Fruit fly (Drosophila melanogaster) whole organism, embryonic: Measurements from ENCODE around the gene CG14669.

ENCODE experiments used
- Ada2b ChIP-seq: fragments of 200-800 bp; sonication (Bioruptor generic); IDR thresholded peaks from 2 replicates; pipeline ENCODE4 v1.3.6; 2022; ENCODE audit warnings: missing biosample characterization, missing genetic modification characterization
- Atf6 ChIP-seq: fragments of 200-800 bp; sonication (Bioruptor generic); IDR thresholded peaks from 2 replicates; pipeline ENCODE4 v1.3.6; 2022; ENCODE audit warnings: missing biosample characterization, missing genetic modification characterization
- CG10267 ChIP-seq: fragments of 200-800 bp; sonication (Bioruptor generic); optimal IDR thresholded peaks from 2 replicates; lab custom pipeline; 2018; ENCODE audit warnings: missing biosample characterization, mild to moderate bottlenecking, missing genetic modification characterization, moderate library complexity
- CG10462 ChIP-seq: fragments of 200-800 bp; sonication (Bioruptor generic); optimal IDR thresholded peaks from 2 replicates; lab custom pipeline; 2016; ENCODE audit warnings: missing biosample characterization, missing genetic modification characterization
- CG1233 ChIP-seq: fragments of 200-800 bp; sonication (Bioruptor generic); optimal IDR thresholded peaks from 4 replicates; lab custom pipeline; 2018; ENCODE audit warnings: missing biosample characterization, mild to moderate bottlenecking, missing genetic modification characterization
- CG13424 ChIP-seq: fragments of 200-800 bp; sonication (Bioruptor generic); optimal IDR thresholded peaks from 2 replicates; lab custom pipeline; 2019; ENCODE audit warnings: missing biosample characterization, mild to moderate bottlenecking, missing genetic modification characterization, moderate library complexity
- CG15601 ChIP-seq: fragments of 200-800 bp; sonication (Bioruptor generic); optimal IDR thresholded peaks from 3 replicates; lab custom pipeline; 2019; ENCODE audit warnings: missing biosample characterization, mild to moderate bottlenecking, missing genetic modification characterization, moderate library complexity
- CG15696 ChIP-seq: fragments of 200-800 bp; sonication (Bioruptor generic); optimal IDR thresholded peaks from 2 replicates; lab custom pipeline; 2019; ENCODE audit warnings: missing biosample characterization, mild to moderate bottlenecking, missing genetic modification characterization, moderate library complexity
- CG1602 ChIP-seq: fragments of 200-800 bp; sonication (Bioruptor generic); optimal IDR thresholded peaks from 3 replicates; lab custom pipeline; 2016; ENCODE audit warnings: missing biosample characterization, missing genetic modification characterization
- CG17328 ChIP-seq: fragments of 200-800 bp; sonication (Bioruptor generic); IDR thresholded peaks from 2 replicates; pipeline ENCODE4 v1.3.6; 2022; ENCODE audit warnings: missing biosample characterization, missing genetic modification characterization
- CG2712 ChIP-seq: fragments of 200-800 bp; optimal IDR thresholded peaks from 3 replicates; lab custom pipeline; 2019; ENCODE audit warnings: missing biosample characterization, mild to moderate bottlenecking, missing genetic modification characterization, moderate library complexity
- CG2875 ChIP-seq: fragments of 200-800 bp; sonication (Bioruptor generic); optimal IDR thresholded peaks from 2 replicates; lab custom pipeline; 2017; ENCODE audit warnings: missing biosample characterization, mild to moderate bottlenecking, missing genetic modification characterization, missing genetic modification reagents
- CG30431 ChIP-seq: fragments of 200-800 bp; sonication (Bioruptor generic); optimal IDR thresholded peaks from 2 replicates; lab custom pipeline; 2017; ENCODE audit warnings: missing biosample characterization, missing genetic modification characterization
- CG32772 ChIP-seq: fragments of 200-800 bp; sonication (Bioruptor generic); IDR thresholded peaks from 2 replicates; pipeline ENCODE4 v1.3.6; 2022; ENCODE audit warnings: missing biosample characterization, missing genetic modification characterization
- CG3726 ChIP-seq: fragments of 200-800 bp; sonication (Bioruptor generic); IDR thresholded peaks from 3 replicates; pipeline ENCODE4, ENCODE4 v1.3.6; 2022; ENCODE audit warnings: missing biosample characterization, missing genetic modification characterization
- CG5180 ChIP-seq: fragments of 200-800 bp; sonication (Bioruptor generic); optimal IDR thresholded peaks from 3 replicates; lab custom pipeline; 2017; ENCODE audit warnings: missing biosample characterization, missing genetic modification characterization, mild to moderate bottlenecking, moderate library complexity, missing genetic modification reagents
- CG7372 ChIP-seq: fragments of 200-800 bp; sonication (Bioruptor generic); IDR thresholded peaks from 2 replicates; pipeline ENCODE4 v1.3.6; 2022; ENCODE audit warnings: missing biosample characterization, missing genetic modification characterization
- CG7963 ChIP-seq: fragments of 200-800 bp; sonication (Bioruptor generic); IDR thresholded peaks from 3 replicates; pipeline ENCODE4 v1.3.6; 2022; ENCODE audit warnings: missing biosample characterization, missing genetic modification characterization; ENCODE audit not compliant: partially characterized antibody
- Chrac-16 ChIP-seq: fragments of 200-800 bp; sonication (Bioruptor generic); optimal IDR thresholded peaks from 3 replicates; lab custom pipeline; 2016; ENCODE audit warnings: missing biosample characterization, missing genetic modification characterization
- Dip3 ChIP-seq: fragments of 200-800 bp; sonication (Bioruptor generic); optimal IDR thresholded peaks from 3 replicates; lab custom pipeline; 2016; ENCODE audit warnings: missing biosample characterization, missing genetic modification characterization
- Fer3 ChIP-seq: fragments of 200-800 bp; sonication (Bioruptor generic); optimal IDR thresholded peaks from 2 replicates; lab custom pipeline; 2018; ENCODE audit warnings: missing biosample characterization, mild to moderate bottlenecking, missing genetic modification characterization, moderate library complexity
- HLH4C ChIP-seq: fragments of 200-800 bp; sonication (Bioruptor generic); IDR thresholded peaks from 3 replicates; pipeline ENCODE4 v1.3.6; 2022; ENCODE audit warnings: missing biosample characterization, missing genetic modification characterization; ENCODE audit not compliant: partially characterized antibody
- HLH54F ChIP-seq: fragments of 200-800 bp; sonication (Bioruptor generic); optimal IDR thresholded peaks from 3 replicates; lab custom pipeline; 2016; ENCODE audit warnings: missing biosample characterization, missing genetic modification characterization
- HmgD ChIP-seq: fragments of 200-800 bp; sonication (Bioruptor generic); optimal IDR thresholded peaks from 3 replicates; lab custom pipeline; 2016; ENCODE audit warnings: missing biosample characterization, missing genetic modification characterization
- Mes4 ChIP-seq: fragments of 200-800 bp; sonication (Bioruptor generic); optimal IDR thresholded peaks from 2 replicates; lab custom pipeline; 2016; ENCODE audit warnings: missing biosample characterization, missing genetic modification characterization
- NC2α ChIP-seq: fragments of 200-800 bp; sonication (Bioruptor generic); optimal IDR thresholded peaks from 2 replicates; lab custom pipeline; 2016; ENCODE audit warnings: missing biosample characterization, missing genetic modification characterization
- Ptx1 ChIP-seq: fragments of 200-800 bp; sonication (Bioruptor generic); IDR thresholded peaks from 2 replicates; pipeline ENCODE4 v1.3.6; 2022; ENCODE audit warnings: missing biosample characterization, missing genetic modification characterization
- Sry-β ChIP-seq: fragments of 200-800 bp; sonication (Bioruptor generic); optimal IDR thresholded peaks from 2 replicates; lab custom pipeline; 2018; ENCODE audit warnings: missing biosample characterization, mild to moderate bottlenecking, missing genetic modification characterization, moderate library complexity
- Taf1 ChIP-seq: fragments of 200-800 bp; sonication (Bioruptor generic); IDR thresholded peaks from 2 replicates; pipeline ENCODE4 v1.3.6; 2022; ENCODE audit warnings: missing biosample characterization, missing genetic modification characterization
- Xrp1 ChIP-seq: fragments of 200-800 bp; sonication (Bioruptor generic); IDR thresholded peaks from 2 replicates; pipeline ENCODE4 v1.3.6; 2022; ENCODE audit warnings: missing biosample characterization, missing genetic modification characterization
- ci ChIP-seq: fragments of 200-800 bp; sonication (Bioruptor generic); IDR thresholded peaks from 3 replicates; pipeline ENCODE4 v1.3.6; 2022; ENCODE audit warnings: missing biosample characterization, missing genetic modification characterization
- dati ChIP-seq: fragments of 200-800 bp; sonication (Bioruptor generic); IDR thresholded peaks from 2 replicates; pipeline ENCODE4 v1.3.6; 2022; ENCODE audit warnings: missing biosample characterization, missing genetic modification characterization
- dmrt99B ChIP-seq: fragments of 200-800 bp; sonication (Bioruptor generic); optimal IDR thresholded peaks from 2 replicates; lab custom pipeline; 2018; ENCODE audit warnings: missing biosample characterization, mild to moderate bottlenecking, missing genetic modification characterization, moderate library complexity
- dpn ChIP-seq, 2 experiments: fragments of 200-800 bp; sonication (Bioruptor generic); optimal IDR thresholded peaks; 3 replicates each; lab custom pipeline; 2016; ENCODE audit warnings: missing biosample characterization in 2 of 2, missing genetic modification characterization in 2 of 2
- ewg ChIP-seq: fragments of 200-800 bp; sonication (Bioruptor generic); optimal IDR thresholded peaks from 3 replicates; lab custom pipeline; 2017; ENCODE audit warnings: mild to moderate bottlenecking, missing biosample characterization, missing genetic modification reagents, missing genetic modification characterization
- gem ChIP-seq: fragments of 200-800 bp; sonication (Bioruptor generic); optimal IDR thresholded peaks from 2 replicates; lab custom pipeline; 2019; ENCODE audit warnings: missing biosample characterization, mild to moderate bottlenecking, missing genetic modification characterization, moderate library complexity
- hth ChIP-seq: fragments of >200 bp; optimal IDR thresholded peaks from 2 replicates; lab custom pipeline; 2017; ENCODE audit warnings: inconsistent platforms
- lilli ChIP-seq: fragments of 200-800 bp; sonication (Bioruptor generic); optimal IDR thresholded peaks from 3 replicates; lab custom pipeline; 2016; ENCODE audit warnings: missing biosample characterization, missing genetic modification characterization
- mld ChIP-seq: fragments of 200-800 bp; sonication (Bioruptor generic); IDR thresholded peaks from 3 replicates; pipeline ENCODE4 v1.3.6; 2022; ENCODE audit warnings: missing biosample characterization, missing genetic modification characterization; ENCODE audit not compliant: partially characterized antibody
- nerfin-1 ChIP-seq: fragments of 200-800 bp; sonication (Bioruptor generic); optimal IDR thresholded peaks from 3 replicates; lab custom pipeline; 2019; ENCODE audit warnings: missing biosample characterization, mild to moderate bottlenecking, missing genetic modification characterization, moderate library complexity
- nmo ChIP-seq: fragments of 200-800 bp; sonication (Bioruptor generic); optimal IDR thresholded peaks from 2 replicates; lab custom pipeline; 2018; ENCODE audit warnings: missing biosample characterization, mild to moderate bottlenecking, missing genetic modification characterization, moderate library complexity
- psq ChIP-seq: fragments of 200-800 bp; sonication (Bioruptor generic); optimal IDR thresholded peaks from 2 replicates; lab custom pipeline; 2017; ENCODE audit warnings: missing biosample characterization, missing genetic modification characterization
- pzg ChIP-seq: fragments of 200-800 bp; sonication (Bioruptor generic); optimal IDR thresholded peaks from 3 replicates; lab custom pipeline; 2018; ENCODE audit warnings: missing biosample characterization, mild to moderate bottlenecking, missing genetic modification characterization, moderate library complexity
- sc ChIP-seq, 3 experiments: fragments of >200 bp in 2 of 3; fragments of 200-800 bp in 1 of 3; sonication (Bioruptor generic) in 1 of 3; optimal IDR thresholded peaks; 2 replicates in 2 of 3; 3 replicates in 1 of 3; lab custom pipeline; 2017; ENCODE audit warnings: mild to moderate bottlenecking in 1 of 3, missing biosample characterization in 1 of 3, missing genetic modification characterization in 1 of 3, missing genetic modification reagents in 1 of 3
- stc ChIP-seq: fragments of 200-800 bp; sonication (Bioruptor generic); IDR thresholded peaks from 2 replicates; pipeline ENCODE4 v1.3.6; 2022; ENCODE audit warnings: missing biosample characterization, missing genetic modification characterization
- tgo ChIP-seq: fragments of 200-800 bp; sonication (Bioruptor generic); IDR thresholded peaks from 3 replicates; pipeline ENCODE4 v1.3.6; 2022; ENCODE audit warnings: missing biosample characterization, missing genetic modification characterization
- tio ChIP-seq: fragments of 200-800 bp; sonication (Bioruptor generic); optimal IDR thresholded peaks from 2 replicates; lab custom pipeline; 2017; ENCODE audit warnings: missing biosample characterization, missing genetic modification characterization, inconsistent platforms
- ttk ChIP-seq: fragments of 200-800 bp; sonication (Bioruptor generic); IDR thresholded peaks from 2 replicates; pipeline ENCODE4 v2.1.2; 2022; ENCODE audit warnings: missing biosample characterization, missing genetic modification characterization
- twi ChIP-seq: fragments of 200-800 bp; optimal IDR thresholded peaks from 2 replicates; lab custom pipeline; 2019; ENCODE audit warnings: missing biosample characterization, mild to moderate bottlenecking, missing genetic modification characterization, moderate library complexity
- zf30C ChIP-seq: fragments of 200-800 bp; sonication (Bioruptor generic); optimal IDR thresholded peaks from 3 replicates; lab custom pipeline; 2018; ENCODE audit warnings: missing biosample characterization, mild to moderate bottlenecking, missing genetic modification characterization

Gene CG14669

dm6 chr3R:5483488-5484109 is 69.3 kb downstream of the CG14669 start, which contains the start of gene ksr (continued):
- TF ChIP-seq tgo (GFP tag; lab: Robert Waterston, UW): peak; percentile 51; the same call in 1 of the 3 replicates
- TF ChIP-seq CG10462 (GFP tag; lab: Kevin White, UChicago): peak; percentile 5
- no peak for TF ChIP-seq CG3726 (GFP tag; lab: Robert Waterston, UW)
- TF ChIP-seq gem (tag; lab: Kevin White, UChicago): no peak
- no peak for TF ChIP-seq Sry-β (GFP tag; lab: Kevin White, UChicago)
- TF ChIP-seq CG5180 (GFP tag; lab: Kevin White, UChicago): no peak
- no peak for TF ChIP-seq Ptx1 (GFP tag; lab: Robert Waterston, UW)
- TF ChIP-seq tio (GFP tag; lab: Kevin White, UChicago): no peak
- no peak for TF ChIP-seq lilli (GFP tag; lab: Kevin White, UChicago)
- no peak for TF ChIP-seq HmgD (GFP tag; lab: Kevin White, UChicago)
- TF ChIP-seq mld: no peak
- no peak for TF ChIP-seq Ada2b
- no peak for TF ChIP-seq psq (GFP tag; lab: Kevin White, UChicago)
- TF ChIP-seq CG32772: no peak
- peak; percentile 68 for TF ChIP-seq CG2712 (tag; lab: Kevin White, UChicago)
- no peak for TF ChIP-seq Dip3 (GFP tag; lab: Kevin White, UChicago)
- no peak for TF ChIP-seq CG15601
- TF ChIP-seq hth (lab: Kevin White, UChicago): no peak
- TF ChIP-seq Chrac-16 (GFP tag; lab: Kevin White, UChicago): no peak
- no peak for TF ChIP-seq sc (optimal IDR thresholded peaks at IDR 0.05; lab: Kevin White, UChicago)
- no peak for TF ChIP-seq sc (GFP tag; optimal IDR thresholded peaks at IDR 0.05; lab: Kevin White, UChicago)
- 0 out of 3 replicates have a peak, but pooled peaks have one; percentile 6 for TF ChIP-seq CG7963 (GFP tag; lab: Robert Waterston, UW)
- peak; percentile 48 for TF ChIP-seq pzg (GFP tag; lab: Kevin White, UChicago)
- no peak for TF ChIP-seq CG15696 (tag; lab: Kevin White, UChicago)
- TF ChIP-seq zf30C: peak; percentile 29
- peak; percentile 38; the same call in 1 of the 2 replicates for TF ChIP-seq Xrp1 (GFP tag; lab: Robert Waterston, UW)
- no peak for TF ChIP-seq HLH54F (GFP tag; lab: Kevin White, UChicago)
- no peak for TF ChIP-seq CG1602 (GFP tag; lab: Kevin White, UChicago)
- TF ChIP-seq Atf6 (GFP tag; lab: Robert Waterston, UW): no peak
- no peak for TF ChIP-seq CG1233 (GFP tag; lab: Kevin White, UChicago)
- TF ChIP-seq stc (GFP tag; lab: Robert Waterston, UW): no peak; the same call in 1 of the 2 replicates
- no peak for TF ChIP-seq CG2875 (GFP tag; lab: Kevin White, UChicago)
- TF ChIP-seq CG30431 (GFP tag; lab: Kevin White, UChicago): no peak
- TF ChIP-seq CG7372: no peak
- TF ChIP-seq ci (GFP tag; lab: Robert Waterston, UW): peak; percentile 38; the same call in 1 of the 3 replicates
- peak; percentile 74 for TF ChIP-seq CG10267 (tag; lab: Kevin White, UChicago)
- peak in 1 of 2 experiments; percentile 10 for TF ChIP-seq dpn (GFP tag; optimal IDR thresholded peaks at IDR 0.05; lab: Kevin White, UChicago)
- peak; percentile 36; the same call in 1 of the 2 replicates for TF ChIP-seq CG17328 (GFP tag; lab: Robert Waterston, UW)
- TF ChIP-seq ttk (GFP tag; lab: Robert Waterston, UW): no peak
- peak; percentile 29 for TF ChIP-seq Fer3 (tag; lab: Kevin White, UChicago)
- TF ChIP-seq twi (tag; lab: Kevin White, UChicago): no peak
- peak; percentile 37 for TF ChIP-seq nmo
- TF ChIP-seq Mes4 (GFP tag; lab: Kevin White, UChicago): no peak
- TF ChIP-seq dati (GFP tag; lab: Robert Waterston, UW): no peak
- no peak for TF ChIP-seq NC2α (GFP tag; lab: Kevin White, UChicago)
- no peak for TF ChIP-seq dmrt99B
- TF ChIP-seq ewg (GFP tag; lab: Kevin White, UChicago): no peak
- peak; percentile 81 for TF ChIP-seq nerfin-1 (tag; lab: Kevin White, UChicago)
- peak; percentile 33 for TF ChIP-seq CG13424 (tag; lab: Kevin White, UChicago)
- no peak for TF ChIP-seq Taf1 (GFP tag; lab: Robert Waterston, UW)
- TF ChIP-seq HLH4C: peak; percentile 35; the same call in 1 of the 3 replicates
